Fruit fly (Drosophila melanogaster) whole organism, wandering third instar larva: ENCODE measurements around the gene CG8833.

Source experiments
- Abd-B ChIP-seq: fragments of >200 bp; optimal IDR thresholded peaks from 2 replicates; lab custom pipeline; 2017; ENCODE audit warnings: missing biosample characterization, missing genetic modification characterization
- CG32264 ChIP-seq: fragments of 200-800 bp; sonication (Bioruptor generic); optimal IDR thresholded peaks from 2 replicates; lab custom pipeline; 2016; ENCODE audit warnings: missing biosample characterization, missing genetic modification characterization
- CG9705 ChIP-seq: fragments of 200-800 bp; sonication (Bioruptor generic); optimal IDR thresholded peaks from 2 replicates; lab custom pipeline; 2018; ENCODE audit warnings: missing biosample characterization, mild to moderate bottlenecking, missing genetic modification characterization
- CrebA ChIP-seq: fragments of 200-800 bp; sonication (Bioruptor generic); optimal IDR thresholded peaks from 2 replicates; lab custom pipeline; 2016; ENCODE audit warnings: missing biosample characterization, mild to moderate bottlenecking, missing genetic modification characterization, borderline replicate concordance
- Dfd ChIP-seq: fragments of >200 bp; optimal IDR thresholded peaks from 2 replicates; lab custom pipeline; 2017; ENCODE audit warnings: missing biosample characterization, missing genetic modification characterization
- GATAd ChIP-seq: sonication (Bioruptor generic); optimal IDR thresholded peaks from 2 replicates; lab custom pipeline; 2016; ENCODE audit warnings: missing biosample characterization, missing genetic modification characterization
- HLH106 ChIP-seq: fragments of 200-800 bp; optimal IDR thresholded peaks from 3 replicates; lab custom pipeline; 2019; ENCODE audit warnings: missing biosample characterization, mild to moderate bottlenecking, missing genetic modification characterization, moderate library complexity
- Hnf4 ChIP-seq: fragments of 200-800 bp; sonication (Bioruptor generic); optimal IDR thresholded peaks from 2 replicates; lab custom pipeline; 2016; ENCODE audit warnings: missing biosample characterization, mild to moderate bottlenecking, missing genetic modification characterization
- Hr83 ChIP-seq: fragments of 200-300 bp; sonication (Bioruptor generic); optimal IDR thresholded peaks from 2 replicates; lab custom pipeline; 2016; ENCODE audit warnings: missing biosample characterization, mild to moderate bottlenecking, missing genetic modification characterization, moderate library complexity; ENCODE audit not compliant: poor library complexity, severe bottlenecking
- Jra ChIP-seq: sonication (Bioruptor generic); optimal IDR thresholded peaks from 2 replicates; lab custom pipeline; 2016; ENCODE audit warnings: missing biosample characterization, missing genetic modification characterization
- Mio ChIP-seq: sonication (Bioruptor generic); optimal IDR thresholded peaks from 2 replicates; lab custom pipeline; 2016; ENCODE audit warnings: missing biosample characterization, missing genetic modification characterization
- Myc ChIP-seq: fragments of >200 bp; optimal IDR thresholded peaks from 2 replicates; lab custom pipeline; 2017
- N ChIP-seq: fragments of >200 bp; optimal IDR thresholded peaks from 2 replicates; lab custom pipeline; 2018; ENCODE audit warnings: missing biosample characterization, missing external identifiers, missing genetic modification characterization
- OdsH ChIP-seq: fragments of 200-800 bp; sonication (Bioruptor generic); optimal IDR thresholded peaks from 2 replicates; lab custom pipeline; 2016; ENCODE audit warnings: missing biosample characterization, mild to moderate bottlenecking, missing genetic modification characterization
- Rel ChIP-seq, 2 experiments: fragments of 200-800 bp; sonication (Bioruptor generic) in 1 of 2; optimal IDR thresholded peaks; 2 replicates in 1 of 2; 3 replicates in 1 of 2; lab custom pipeline; 2016 to 2019; ENCODE audit warnings: mild to moderate bottlenecking in 2 of 2, missing biosample characterization in 2 of 2, missing genetic modification characterization in 2 of 2, moderate library complexity in 1 of 2
- Sp1 ChIP-seq: fragments of 200-800 bp; sonication (Bioruptor generic); optimal IDR thresholded peaks from 3 replicates; lab custom pipeline; 2019; ENCODE audit warnings: missing biosample characterization, mild to moderate bottlenecking, missing genetic modification characterization, moderate library complexity
- Vsx2 ChIP-seq: fragments of 200-300, 225-300 bp; sonication (Bioruptor generic); optimal IDR thresholded peaks from 2 replicates; lab custom pipeline; 2018; ENCODE audit warnings: missing biosample characterization, missing genetic modification characterization; ENCODE audit not compliant: partially characterized antibody
- brk ChIP-seq: fragments of 200-800 bp; sonication (Bioruptor generic); optimal IDR thresholded peaks from 2 replicates; lab custom pipeline; 2016; ENCODE audit warnings: missing biosample characterization, mild to moderate bottlenecking, missing genetic modification characterization
- dl ChIP-seq, 2 experiments: fragments of 175-275, 200-275 bp in 1 of 2; fragments of 200-275 bp in 1 of 2; sonication (Bioruptor generic); optimal IDR thresholded peaks; lab custom pipeline; 2018; ENCODE audit warnings: mild to moderate bottlenecking in 2 of 2, missing biosample characterization in 2 of 2, missing genetic modification characterization in 2 of 2, moderate library complexity in 2 of 2; ENCODE audit not compliant: partially characterized antibody in 2 of 2, insufficient read depth in 1 of 2
- dmrt93B ChIP-seq: fragments of 200-800 bp; sonication (Bioruptor generic); optimal IDR thresholded peaks from 2 replicates; lab custom pipeline; 2018; ENCODE audit warnings: missing biosample characterization, mild to moderate bottlenecking, missing genetic modification characterization
- dsf ChIP-seq: sonication (Bioruptor generic); optimal IDR thresholded peaks from 2 replicates; lab custom pipeline; 2016; ENCODE audit warnings: missing biosample characterization, missing genetic modification characterization, borderline replicate concordance
- ey ChIP-seq: fragments of 200-800 bp; sonication (Bioruptor generic); optimal IDR thresholded peaks from 2 replicates; lab custom pipeline; 2016; ENCODE audit warnings: missing biosample characterization, missing genetic modification characterization
- foxo ChIP-seq, 2 experiments: fragments of 200-800 bp; sonication (Bioruptor generic); optimal IDR thresholded peaks; 2 replicates in 1 of 2; 3 replicates in 1 of 2; lab custom pipeline; 2016 to 2017; ENCODE audit warnings: missing biosample characterization in 2 of 2, missing genetic modification characterization in 2 of 2
- fru ChIP-seq: fragments of 200-800 bp; sonication (Bioruptor generic); optimal IDR thresholded peaks from 3 replicates; lab custom pipeline; 2016; ENCODE audit warnings: missing biosample characterization, mild to moderate bottlenecking, missing genetic modification characterization
- h ChIP-seq: fragments of 200-800 bp; sonication (Bioruptor generic); optimal IDR thresholded peaks from 3 replicates; lab custom pipeline; 2016; ENCODE audit warnings: missing biosample characterization, mild to moderate bottlenecking, missing genetic modification characterization
- jim ChIP-seq: fragments of 175-275, 200-325 bp; sonication (Bioruptor generic); optimal IDR thresholded peaks from 2 replicates; lab custom pipeline; 2016; ENCODE audit warnings: missing biosample characterization, mild to moderate bottlenecking, missing genetic modification characterization
- lola ChIP-seq: fragments of >200 bp; optimal IDR thresholded peaks from 2 replicates; lab custom pipeline; 2017; ENCODE audit warnings: missing biosample characterization, missing genetic modification characterization
- pan ChIP-seq: fragments of >200 bp; optimal IDR thresholded peaks from 2 replicates; lab custom pipeline; 2017
- psq ChIP-seq: fragments of 200-800 bp; sonication (Bioruptor generic); optimal IDR thresholded peaks from 3 replicates; lab custom pipeline; 2017; ENCODE audit warnings: missing biosample characterization, mild to moderate bottlenecking, missing genetic modification characterization, moderate library complexity
- rgr ChIP-seq: fragments of 200-800 bp; sonication (Bioruptor generic); optimal IDR thresholded peaks from 3 replicates; lab custom pipeline; 2016; ENCODE audit warnings: missing biosample characterization, mild to moderate bottlenecking, missing genetic modification characterization
- sage ChIP-seq: fragments of 200-800 bp; sonication (Bioruptor generic); optimal IDR thresholded peaks from 2 replicates; lab custom pipeline; 2016; ENCODE audit warnings: missing biosample characterization, mild to moderate bottlenecking, missing genetic modification characterization
- sv ChIP-seq: fragments of 200-800 bp; sonication (Bioruptor generic); optimal IDR thresholded peaks from 3 replicates; lab custom pipeline; 2016; ENCODE audit warnings: missing biosample characterization, missing genetic modification characterization
- woc ChIP-seq: sonication (Bioruptor generic); optimal IDR thresholded peaks from 2 replicates; lab custom pipeline; 2016; ENCODE audit warnings: missing biosample characterization, mild to moderate bottlenecking, missing genetic modification characterization

The CG8833 gene

DNA sequence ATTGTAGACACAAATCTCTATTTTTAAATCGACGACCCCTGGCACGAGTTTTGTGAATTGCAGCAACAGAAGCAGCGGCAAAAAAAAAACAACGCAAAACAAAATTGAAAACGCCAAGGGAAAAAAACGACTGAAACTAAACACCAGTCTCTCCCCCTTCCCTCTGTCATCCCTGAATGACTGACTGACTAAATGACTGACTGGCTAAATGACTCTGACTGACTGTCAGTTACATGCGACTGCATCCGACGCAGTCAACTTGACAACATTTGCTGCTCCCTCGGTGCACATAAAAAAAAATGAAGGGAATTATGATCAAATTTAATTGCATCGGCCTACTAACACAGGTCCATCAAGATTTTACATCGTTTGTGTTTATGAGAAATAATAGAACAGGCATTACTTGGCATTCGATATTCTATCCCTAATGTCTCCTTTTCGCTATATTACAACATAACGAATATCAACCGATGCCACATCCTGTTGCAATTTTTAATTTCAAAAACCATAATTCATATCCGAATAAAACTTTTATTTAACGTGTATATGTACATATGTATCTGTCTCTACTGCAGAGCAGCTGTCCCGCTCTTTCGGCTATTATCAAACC, 11.1 kb downstream of the CG8833 start:
- TF ChIP-seq foxo (GFP tag; optimal IDR thresholded peaks at IDR 0.05; lab: Kevin White, UChicago) = peak in 1 of 2 experiments; percentile 7
- peak; percentile 32 for TF ChIP-seq h
- TF ChIP-seq HLH106 (tag; lab: Kevin White, UChicago) = no peak
- TF ChIP-seq Myc (lab: Kevin White, UChicago) = no peak
- peak; percentile 21 for TF ChIP-seq ey (GFP tag; lab: Kevin White, UChicago)
- TF ChIP-seq fru (GFP tag; lab: Kevin White, UChicago) = peak; percentile 36

DNA sequence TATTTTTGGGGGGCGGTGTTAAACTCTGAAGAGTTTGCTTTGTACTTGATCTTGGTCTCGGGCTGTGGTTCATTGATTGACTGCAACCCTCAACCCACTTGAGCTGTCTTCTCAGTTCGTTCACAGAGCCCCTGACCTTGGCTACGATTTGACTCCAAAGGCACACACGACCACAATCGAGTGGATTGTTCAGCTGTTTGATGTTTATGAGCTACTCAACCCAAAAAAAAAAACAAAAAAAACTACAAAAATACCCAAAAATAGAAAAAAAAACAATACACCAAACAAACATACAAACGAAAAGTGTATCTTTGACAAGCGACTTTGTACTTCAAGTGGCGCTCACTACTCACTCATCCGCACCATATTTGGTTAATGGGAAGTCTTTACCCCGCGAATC, 14.2 kb downstream of the CG8833 start:
- TF ChIP-seq h = no peak
- no peak for TF ChIP-seq foxo (GFP tag; optimal IDR thresholded peaks at IDR 0.05; lab: Kevin White, UChicago)
- no peak for TF ChIP-seq dsf (GFP tag; lab: Kevin White, UChicago)
- TF ChIP-seq CG32264 (GFP tag; lab: Kevin White, UChicago) = no peak
- no peak for TF ChIP-seq lola (GFP tag; lab: Kevin White, UChicago)
- no peak for TF ChIP-seq GATAd (GFP tag; lab: Kevin White, UChicago)
- TF ChIP-seq dl (GFP tag; optimal IDR thresholded peaks at IDR 0.05; lab: Kevin White, UChicago; ENCODE audit: insufficient read depth in 1 of 2, partially characterized antibody in 2 of 2) = no peak
- no peak for TF ChIP-seq N (GFP tag; lab: Kevin White, UChicago)
- TF ChIP-seq HLH106 (tag; lab: Kevin White, UChicago) = no peak
- TF ChIP-seq CG9705 (GFP tag; lab: Kevin White, UChicago) = no peak
- TF ChIP-seq fru (GFP tag; lab: Kevin White, UChicago) = no peak
- no peak for TF ChIP-seq brk (GFP tag; lab: Kevin White, UChicago)
- TF ChIP-seq Abd-B (GFP tag; lab: Kevin White, UChicago) = no peak
- no peak for TF ChIP-seq pan (lab: Kevin White, UChicago)
- TF ChIP-seq psq (GFP tag; lab: Kevin White, UChicago) = no peak
- TF ChIP-seq ey (GFP tag; lab: Kevin White, UChicago) = no peak

DNA sequence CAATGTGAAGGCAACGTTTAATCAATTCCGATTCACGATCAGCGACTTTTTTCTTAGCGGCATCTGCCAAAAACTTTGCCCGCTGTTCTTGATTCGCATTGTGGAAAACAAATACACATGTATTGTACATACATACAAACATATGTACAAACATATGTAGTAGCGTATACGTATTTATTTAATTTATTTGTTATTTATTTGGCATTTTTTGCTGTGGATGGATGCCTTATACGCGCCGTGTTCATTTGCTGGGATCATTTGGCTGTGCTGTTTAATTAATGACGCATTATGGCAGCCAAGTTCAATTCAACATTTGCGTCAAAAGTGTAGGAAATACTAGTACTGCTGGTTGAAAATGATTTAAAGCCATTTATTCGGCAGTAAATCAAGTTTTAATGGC, 16.0 kb downstream of the CG8833 start:
- TF ChIP-seq rgr (GFP tag; lab: Kevin White, UChicago) = peak; percentile 36
- no peak for TF ChIP-seq psq (GFP tag; lab: Kevin White, UChicago)

DNA sequence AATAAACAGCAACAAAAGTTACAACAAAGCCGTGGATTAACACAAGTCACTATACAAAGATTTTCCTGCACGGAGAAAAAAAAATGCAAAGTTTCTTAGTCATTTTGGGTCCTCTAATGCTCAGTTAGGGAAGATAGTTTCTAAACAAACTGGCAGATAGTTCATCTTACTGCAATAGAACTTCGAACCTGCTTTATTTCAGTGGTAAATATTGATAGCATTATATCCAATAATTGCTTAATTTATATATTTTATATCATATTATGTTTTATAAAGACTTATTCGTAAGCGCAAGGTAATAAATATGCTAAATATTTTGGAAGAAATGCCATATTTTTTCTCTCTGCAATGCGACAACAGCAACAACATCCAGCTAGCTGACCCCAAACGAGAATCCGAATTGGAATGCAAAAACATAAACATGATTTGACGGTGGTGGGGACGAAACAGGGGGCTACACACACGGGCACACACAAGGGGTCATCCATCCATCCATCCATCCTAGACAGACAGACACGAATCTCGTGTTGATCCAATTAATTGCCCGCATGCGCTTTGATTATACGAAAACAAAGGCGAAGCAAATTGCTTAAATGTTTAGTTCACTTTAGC, 17.0 kb downstream of the CG8833 start:
- TF ChIP-seq sage (GFP tag; lab: Kevin White, UChicago) (no peak), lola (GFP tag; lab: Kevin White, UChicago) (no peak), foxo (GFP tag; optimal IDR thresholded peaks at IDR 0.05; lab: Kevin White, UChicago) (no peak), Jra (GFP tag; lab: Kevin White, UChicago) (no peak), fru (GFP tag; lab: Kevin White, UChicago) (no peak), jim (GFP tag; lab: Kevin White, UChicago) (no peak), rgr (GFP tag; lab: Kevin White, UChicago) (no peak), CG32264 (GFP tag; lab: Kevin White, UChicago) (no peak), Mio (no peak), Abd-B (GFP tag; lab: Kevin White, UChicago) (no peak), Sp1 (GFP tag; lab: Kevin White, UChicago) (no peak), Rel (GFP tag; optimal IDR thresholded peaks at IDR 0.05; lab: Kevin White, UChicago) (no peak), Rel (tag; optimal IDR thresholded peaks at IDR 0.05; lab: Kevin White, UChicago) (no peak), OdsH (GFP tag; lab: Kevin White, UChicago) (no peak), dmrt93B (GFP tag; lab: Kevin White, UChicago) (no peak), GATAd (GFP tag; lab: Kevin White, UChicago) (no peak), CrebA (GFP tag; lab: Kevin White, UChicago) (no peak), Dfd (GFP tag; lab: Kevin White, UChicago) (no peak), N (GFP tag; lab: Kevin White, UChicago) (no peak), Vsx2 (no peak), h (no peak)
- TF ChIP-seq, all 38 proteins: peak for 0

DNA sequence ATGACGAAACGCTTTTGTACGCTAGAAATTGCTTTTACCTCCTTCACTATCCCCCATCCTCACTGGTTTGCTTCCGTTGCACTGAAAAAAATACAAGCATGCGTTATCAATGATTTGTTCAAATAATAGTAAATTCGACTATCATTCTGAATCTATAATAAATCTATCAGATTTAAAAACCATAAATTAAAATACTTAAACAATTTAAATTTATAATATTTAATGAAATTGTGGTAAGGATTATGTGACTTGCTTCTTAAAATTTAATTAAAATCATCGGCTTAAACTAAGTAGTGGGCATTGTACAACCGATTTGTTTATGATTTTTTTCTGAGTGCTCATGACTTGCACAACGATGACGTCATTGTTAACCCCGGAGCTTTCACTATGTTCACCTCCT, 23.3 kb downstream of the CG8833 start:
- TF ChIP-seq CG32264 (GFP tag; lab: Kevin White, UChicago) (no peak), N (GFP tag; lab: Kevin White, UChicago) (no peak), Hr83 (GFP tag; lab: Kevin White, UChicago) (no peak), woc (GFP tag; lab: Kevin White, UChicago) (no peak), sv (GFP tag; lab: Kevin White, UChicago) (no peak), dl (GFP tag; optimal IDR thresholded peaks at IDR 0.05; lab: Kevin White, UChicago; ENCODE audit: insufficient read depth in 1 of 2, partially characterized antibody in 2 of 2) (no peak), CrebA (GFP tag; lab: Kevin White, UChicago) (no peak), Vsx2 (no peak), Hnf4 (GFP tag; lab: Kevin White, UChicago) (no peak), CG9705 (GFP tag; lab: Kevin White, UChicago) (no peak)
